Worm (Caenorhabditis elegans) whole organism, late embryonic: ENCODE results near the gene sad-1.

Experiments used
- C08G9.2 ChIP-seq: sonication (generic microtip); optimal IDR thresholded peaks from 2 replicates; lab custom pipeline; 2016; ENCODE audit warnings: mild to moderate bottlenecking, missing genetic modification characterization, moderate library complexity, missing compliant biosample characterization
- lin-11 ChIP-seq: fragments of 200-800 bp; sonication (Bioruptor generic); optimal IDR thresholded peaks from 2 replicates; lab custom pipeline; 2018; ENCODE audit warnings: mild to moderate bottlenecking, missing genetic modification characterization, missing compliant biosample characterization
- zip-5 ChIP-seq: sonication (generic microtip); optimal IDR thresholded peaks from 2 replicates; lab custom pipeline; 2016; ENCODE audit warnings: missing genetic modification characterization, missing compliant biosample characterization

DNA sequence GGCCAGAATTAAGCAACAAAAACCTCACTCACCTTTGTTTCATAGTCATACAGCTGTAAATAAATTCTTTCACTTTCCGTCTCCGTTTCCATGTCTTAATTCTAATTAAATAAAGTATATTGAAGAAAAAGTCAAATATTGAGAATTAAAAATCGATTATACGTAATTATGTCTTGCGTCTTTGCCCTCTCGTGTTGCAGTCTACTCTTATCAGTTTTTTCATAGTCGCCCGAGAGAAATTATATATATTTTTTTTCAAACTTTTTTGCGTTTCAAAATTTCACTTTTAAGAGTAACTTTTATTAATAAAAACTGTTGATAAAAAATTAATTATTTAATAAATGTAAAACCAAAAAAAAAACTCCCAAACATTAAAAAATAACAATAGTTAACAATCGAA, 44.0 kb downstream of the sad-1 start, which contains the start of gene flr-1:
- no peak for TF ChIP-seq C08G9.2 (tag; lab: Kevin White, UChicago)
- TF ChIP-seq lin-11 (tag; lab: Kevin White, UChicago) = no peak
- no peak for TF ChIP-seq zip-5 (tag; lab: Kevin White, UChicago)
